Worm (Caenorhabditis elegans): ENCODE measurements around the gene nhl-3.

DNA sequence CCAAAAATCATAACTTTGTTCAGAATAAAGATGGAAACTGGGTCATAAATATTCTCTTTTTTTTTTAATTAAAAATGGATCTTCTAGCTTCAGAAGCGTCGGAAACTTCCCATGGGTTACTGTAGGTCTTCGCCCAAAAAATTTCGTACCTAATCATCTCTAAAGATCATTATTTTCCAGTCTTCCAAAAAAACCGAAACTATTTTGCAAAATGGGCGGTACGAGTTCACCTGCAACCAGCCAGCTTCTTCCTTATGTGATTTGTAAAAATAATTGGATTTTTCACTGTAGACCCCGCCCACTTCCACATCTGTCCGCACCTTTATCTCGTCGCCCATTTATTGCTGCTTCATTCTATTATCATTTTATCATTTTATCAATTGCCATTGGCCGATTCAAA, 55.5 kb downstream of the nhl-3 start, which contains the start of gene mlt-10:
- TF ChIP-seq mec-3 (tag; optimal IDR thresholded peaks at IDR 0.05; ENCODE audit: borderline replicate concordance) (no peak), ama-1 (optimal IDR thresholded peaks at IDR 0.05) (no peak), unc-55 (GFP tag; optimal IDR thresholded peaks at IDR 0.05) (no peak), che-1 (tag; optimal IDR thresholded peaks at IDR 0.05) (no peak), pat-9 (tag; optimal IDR thresholded peaks at IDR 0.05) (no peak)

Measured in whole organism, late embryonic.